ENCODE assay signal across 1 fruit fly cellular context in the genomic region with DNA sequence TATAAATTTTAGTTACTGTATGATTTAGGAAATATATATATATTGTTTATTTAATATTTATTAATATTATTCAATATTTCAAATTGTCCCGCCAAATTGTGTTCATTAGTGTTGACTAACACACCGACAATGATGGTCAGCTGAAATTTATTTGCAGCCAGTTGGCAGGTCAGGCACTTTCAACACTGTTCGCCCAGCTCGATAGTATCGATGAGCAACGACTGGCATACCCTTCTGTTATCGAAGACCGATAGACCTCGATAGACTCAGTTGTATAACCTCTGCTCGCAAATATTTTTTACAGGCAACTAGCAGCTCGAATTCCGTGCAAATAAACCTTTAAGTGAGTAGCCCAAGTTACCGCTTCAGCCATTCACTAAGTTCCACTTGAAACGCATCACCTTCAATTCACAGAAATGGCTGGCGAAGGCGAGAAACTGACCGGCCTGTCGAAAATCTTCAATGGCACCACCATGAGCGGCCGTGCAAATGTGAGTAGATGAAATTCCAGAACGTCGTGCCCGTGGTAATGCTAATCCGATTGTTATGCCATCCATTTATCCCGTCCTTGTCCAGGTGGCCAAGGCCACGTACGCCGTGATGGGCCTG.
A peak's percentile ranks its signal among the peaks of the same experiment; 100 is the strongest.
TF ChIP-seq lines count a peak whose summit lies in the region.

A gene (plus strand): TSS at position 231 of the 609 bp plus-strand sequence.

TF ChIP-seq in whole organism, embryonic, 481 proteins besides CTCF, POLR2A, EP300 and RAD21 (continued from another document and continues in another):
- peak; percentile 98 for TF ChIP-seq Dref (GFP tag; IDR thresholded peaks at IDR 0.05; lab: Robert Waterston, UW)
- TF ChIP-seq phol (tag; optimal IDR thresholded peaks at IDR 0.05; lab: Kevin White, UChicago): peak; percentile 56
- no peak for TF ChIP-seq Eip74EF (GFP tag; optimal IDR thresholded peaks at IDR 0.05; lab: Kevin White, UChicago)
- TF ChIP-seq CG2889 (GFP tag; IDR thresholded peaks at IDR 0.05; lab: Robert Waterston, UW): no peak
- TF ChIP-seq MTF-1 (GFP tag; optimal IDR thresholded peaks at IDR 0.05; lab: Kevin White, UChicago; ENCODE audit: borderline replicate concordance): peak; percentile 36
- TF ChIP-seq CG7556 (GFP tag; optimal IDR thresholded peaks at IDR 0.05; lab: Kevin White, UChicago): peak; percentile 20
- TF ChIP-seq Antp (GFP tag; optimal IDR thresholded peaks at IDR 0.05; lab: Kevin White, UChicago): peak; percentile 62
- TF ChIP-seq btn (GFP tag; optimal IDR thresholded peaks at IDR 0.05; lab: Kevin White, UChicago): no peak
- TF ChIP-seq Doc2 (GFP tag; IDR thresholded peaks at IDR 0.05; lab: Robert Waterston, UW): no peak
- no peak for TF ChIP-seq z (GFP tag; IDR thresholded peaks at IDR 0.05; lab: Robert Waterston, UW)
- no peak for TF ChIP-seq Max (GFP tag; optimal IDR thresholded peaks at IDR 0.05; lab: Kevin White, UChicago)
- no peak for TF ChIP-seq Tbp (GFP tag; optimal IDR thresholded peaks at IDR 0.05; lab: Kevin White, UChicago)
- TF ChIP-seq CG3281 (GFP tag; optimal IDR thresholded peaks at IDR 0.05; lab: Kevin White, UChicago): peak; percentile 41
- no peak for TF ChIP-seq CG31388 (GFP tag; optimal IDR thresholded peaks at IDR 0.05; lab: Kevin White, UChicago)
- no peak for TF ChIP-seq CG17568 (GFP tag; optimal IDR thresholded peaks at IDR 0.05; lab: Kevin White, UChicago)
- TF ChIP-seq Dip2 (GFP tag; IDR thresholded peaks at IDR 0.05; lab: Robert Waterston, UW): no peak
- TF ChIP-seq Sry-β (GFP tag; optimal IDR thresholded peaks at IDR 0.05; lab: Kevin White, UChicago): no peak
- no peak for TF ChIP-seq sc (optimal IDR thresholded peaks at IDR 0.05; lab: Kevin White, UChicago)
- TF ChIP-seq sc (GFP tag; optimal IDR thresholded peaks at IDR 0.05; lab: Kevin White, UChicago): no peak
- TF ChIP-seq dpn (GFP tag; optimal IDR thresholded peaks at IDR 0.05; lab: Kevin White, UChicago): peak; percentile 69 to 79
- TF ChIP-seq crol (GFP tag; IDR thresholded peaks at IDR 0.05; lab: Robert Waterston, UW): no peak
- TF ChIP-seq CG14441 (GFP tag; IDR thresholded peaks at IDR 0.05; lab: Robert Waterston, UW): 0 out of 2 replicates have a peak, but pooled peaks have one; percentile 7
- TF ChIP-seq CG2875 (GFP tag; optimal IDR thresholded peaks at IDR 0.05; lab: Kevin White, UChicago): peak; percentile 19
- TF ChIP-seq gcm2 (GFP tag; optimal IDR thresholded peaks at IDR 0.05; lab: Kevin White, UChicago): no peak
- peak; percentile 47 for TF ChIP-seq CG6813 (GFP tag; optimal IDR thresholded peaks at IDR 0.05; lab: Kevin White, UChicago)
- TF ChIP-seq hb (GFP tag; IDR thresholded peaks at IDR 0.05; lab: Robert Waterston, UW; ENCODE audit: partially characterized antibody): peak; percentile 90
- TF ChIP-seq CG4328 (GFP tag; optimal IDR thresholded peaks at IDR 0.05; lab: Kevin White, UChicago): peak; percentile 13
- TF ChIP-seq Mrtf (GFP tag; IDR thresholded peaks at IDR 0.05; lab: Robert Waterston, UW): no peak
- TF ChIP-seq gro (GFP tag; optimal IDR thresholded peaks at IDR 0.05; lab: Kevin White, UChicago): peak; percentile 69
- no peak for TF ChIP-seq yki (optimal IDR thresholded peaks at IDR 0.05; lab: Kevin White, UChicago)
- TF ChIP-seq Rfx (GFP tag; IDR thresholded peaks at IDR 0.05; lab: Robert Waterston, UW): peak; percentile 88
- peak; percentile 4 for TF ChIP-seq ATbp (GFP tag; optimal IDR thresholded peaks at IDR 0.05; lab: Kevin White, UChicago)
- peak; percentile 4 for TF ChIP-seq Atf3 (GFP tag; optimal IDR thresholded peaks at IDR 0.05; lab: Kevin White, UChicago)
- peak; percentile 43 for TF ChIP-seq pho (GFP tag; optimal IDR thresholded peaks at IDR 0.05; lab: Kevin White, UChicago)
- peak; percentile 95 for TF ChIP-seq Opbp (GFP tag; IDR thresholded peaks at IDR 0.05; lab: Robert Waterston, UW; ENCODE audit: partially characterized antibody)
- TF ChIP-seq CG8089 (GFP tag; optimal IDR thresholded peaks at IDR 0.05; lab: Kevin White, UChicago): no peak
- TF ChIP-seq HLH3B (GFP tag; IDR thresholded peaks at IDR 0.05; lab: Robert Waterston, UW): peak; percentile 46; the same call in 1 of the 2 replicates
- peak; percentile 50 for TF ChIP-seq HLHmδ (GFP tag; optimal IDR thresholded peaks at IDR 0.05; lab: Kevin White, UChicago)
- no peak for TF ChIP-seq CG7357 (GFP tag; IDR thresholded peaks at IDR 0.05; lab: Robert Waterston, UW)
- no peak for TF ChIP-seq klu (GFP tag; IDR thresholded peaks at IDR 0.05; lab: Robert Waterston, UW)
- TF ChIP-seq CG1233 (GFP tag; optimal IDR thresholded peaks at IDR 0.05; lab: Kevin White, UChicago): peak; percentile 37
- TF ChIP-seq abd-A (tag; optimal IDR thresholded peaks at IDR 0.05; lab: Kevin White, UChicago): no peak
- peak; percentile 93 for TF ChIP-seq sna (GFP tag; IDR thresholded peaks at IDR 0.05; lab: Robert Waterston, UW; ENCODE audit: partially characterized antibody)
- peak; percentile 59 for TF ChIP-seq CG7987 (GFP tag; optimal IDR thresholded peaks at IDR 0.05; lab: Kevin White, UChicago)
- TF ChIP-seq D19B (GFP tag; optimal IDR thresholded peaks at IDR 0.05; lab: Kevin White, UChicago): no peak
- peak; percentile 16 for TF ChIP-seq CG6683 (GFP tag; optimal IDR thresholded peaks at IDR 0.05; lab: Kevin White, UChicago)
- TF ChIP-seq CG10565 (GFP tag; optimal IDR thresholded peaks at IDR 0.05; lab: Kevin White, UChicago): no peak
- TF ChIP-seq h (optimal IDR thresholded peaks at IDR 0.05; lab: Kevin White, UChicago): no peak
- TF ChIP-seq CG18476 (GFP tag; optimal IDR thresholded peaks at IDR 0.05; lab: Kevin White, UChicago): no peak
- no peak for TF ChIP-seq Lim3 (GFP tag; IDR thresholded peaks at IDR 0.05; lab: Robert Waterston, UW)
- peak; percentile 38 for TF ChIP-seq shn (GFP tag; optimal IDR thresholded peaks at IDR 0.05; lab: Kevin White, UChicago)
- TF ChIP-seq CG11085 (GFP tag; IDR thresholded peaks at IDR 0.05; lab: Robert Waterston, UW): peak; percentile 71
- no peak for TF ChIP-seq CG6689 (GFP tag; IDR thresholded peaks at IDR 0.05; lab: Robert Waterston, UW)
- no peak for TF ChIP-seq ham (GFP tag; IDR thresholded peaks at IDR 0.05; lab: Robert Waterston, UW)
- peak; percentile 69 for TF ChIP-seq CG7786 (GFP tag; optimal IDR thresholded peaks at IDR 0.05; lab: Kevin White, UChicago)
- TF ChIP-seq schlank (tag; optimal IDR thresholded peaks at IDR 0.05; lab: Kevin White, UChicago): peak; percentile 25
- TF ChIP-seq caup (GFP tag; optimal IDR thresholded peaks at IDR 0.05; lab: Kevin White, UChicago; ENCODE audit: severe bottlenecking): peak; percentile 75
- TF ChIP-seq CG10274 (GFP tag; optimal IDR thresholded peaks at IDR 0.05; lab: Kevin White, UChicago): no peak
- peak; percentile 16 for TF ChIP-seq Camta (GFP tag; optimal IDR thresholded peaks at IDR 0.05; lab: Kevin White, UChicago)
- peak; percentile 60 for TF ChIP-seq Bdp1 (GFP tag; optimal IDR thresholded peaks at IDR 0.05; lab: Kevin White, UChicago)
- peak; percentile 75 for TF ChIP-seq Lhr (GFP tag; optimal IDR thresholded peaks at IDR 0.05; lab: Kevin White, UChicago)
- TF ChIP-seq CG18764 (GFP tag; optimal IDR thresholded peaks at IDR 0.05; lab: Kevin White, UChicago): peak; percentile 61
- peak; percentile 31 for TF ChIP-seq Sin3A (optimal IDR thresholded peaks at IDR 0.05; lab: Kevin White, UChicago)
- no peak for TF ChIP-seq CG6654 (GFP tag; optimal IDR thresholded peaks at IDR 0.05; lab: Kevin White, UChicago)
- 0 out of 2 replicates have a peak, but pooled peaks have one; percentile 17 for TF ChIP-seq H2.0 (GFP tag; IDR thresholded peaks at IDR 0.05; lab: Robert Waterston, UW)
- no peak for TF ChIP-seq cg (GFP tag; optimal IDR thresholded peaks at IDR 0.05; lab: Kevin White, UChicago)
- peak; percentile 45 for TF ChIP-seq CG30020 (tag; optimal IDR thresholded peaks at IDR 0.05; lab: Kevin White, UChicago)
- no peak for TF ChIP-seq CG8765 (GFP tag; IDR thresholded peaks at IDR 0.05; lab: Robert Waterston, UW)
- TF ChIP-seq seq (GFP tag; IDR thresholded peaks at IDR 0.05; lab: Robert Waterston, UW): no peak
- peak; percentile 96 for TF ChIP-seq amos (GFP tag; IDR thresholded peaks at IDR 0.05; lab: Robert Waterston, UW; ENCODE audit: partially characterized antibody)
- peak; percentile 94 for TF ChIP-seq ato (GFP tag; IDR thresholded peaks at IDR 0.05; lab: Robert Waterston, UW; ENCODE audit: partially characterized antibody)
- no peak for TF ChIP-seq kni (GFP tag; optimal IDR thresholded peaks at IDR 0.05; lab: Kevin White, UChicago)
- TF ChIP-seq vnd (GFP tag; IDR thresholded peaks at IDR 0.05; lab: Robert Waterston, UW; ENCODE audit: partially characterized antibody): peak; percentile 87
- peak; percentile 34 for TF ChIP-seq CG12071 (GFP tag; optimal IDR thresholded peaks at IDR 0.05; lab: Kevin White, UChicago)
- no peak for TF ChIP-seq CG5180 (GFP tag; optimal IDR thresholded peaks at IDR 0.05; lab: Kevin White, UChicago)
- TF ChIP-seq Taf1 (GFP tag; IDR thresholded peaks at IDR 0.05; lab: Robert Waterston, UW): no peak
- no peak for TF ChIP-seq CG4707 (GFP tag; optimal IDR thresholded peaks at IDR 0.05; lab: Kevin White, UChicago)
- peak; percentile 54 for TF ChIP-seq CG34376 (GFP tag; optimal IDR thresholded peaks at IDR 0.05; lab: Kevin White, UChicago)
- no peak for TF ChIP-seq wor (GFP tag; IDR thresholded peaks at IDR 0.05; lab: Robert Waterston, UW)
- TF ChIP-seq CG8290 (GFP tag; optimal IDR thresholded peaks at IDR 0.05; lab: Kevin White, UChicago): peak; percentile 65
- TF ChIP-seq CG8290 (tag; optimal IDR thresholded peaks at IDR 0.05; lab: Kevin White, UChicago): peak in 1 of 2 experiments; percentile 94
- TF ChIP-seq CG4820 (GFP tag; optimal IDR thresholded peaks at IDR 0.05; lab: Kevin White, UChicago): peak; percentile 34
- peak; percentile 15 for TF ChIP-seq CG2202 (tag; optimal IDR thresholded peaks at IDR 0.05; lab: Kevin White, UChicago)
- peak; percentile 90 for TF ChIP-seq CG15514 (GFP tag; optimal IDR thresholded peaks at IDR 0.05; lab: Kevin White, UChicago)
- TF ChIP-seq grn (GFP tag; optimal IDR thresholded peaks at IDR 0.05; lab: Kevin White, UChicago): no peak
- TF ChIP-seq sens (GFP tag; lab: Kevin White, UChicago): peak; percentile 86
- no peak for TF ChIP-seq lov (optimal IDR thresholded peaks at IDR 0.05; lab: Kevin White, UChicago)
- no peak for TF ChIP-seq lov (GFP tag; IDR thresholded peaks at IDR 0.05; lab: Robert Waterston, UW)
- no peak for TF ChIP-seq CG6765 (GFP tag; optimal IDR thresholded peaks at IDR 0.05; lab: Kevin White, UChicago)
- TF ChIP-seq CG9215 (GFP tag; IDR thresholded peaks at IDR 0.05; lab: Robert Waterston, UW): no peak
- no peak for TF ChIP-seq NK7.1 (GFP tag; optimal IDR thresholded peaks at IDR 0.05; lab: Kevin White, UChicago)
- TF ChIP-seq fd102C (GFP tag; optimal IDR thresholded peaks at IDR 0.05; lab: Kevin White, UChicago): no peak
- peak; percentile 70 for TF ChIP-seq CG13624 (GFP tag; optimal IDR thresholded peaks at IDR 0.05; lab: Kevin White, UChicago)
- peak; percentile 60 for TF ChIP-seq Dek (tag; optimal IDR thresholded peaks at IDR 0.05; lab: Kevin White, UChicago)
- TF ChIP-seq HmgZ (tag; optimal IDR thresholded peaks at IDR 0.05; lab: Kevin White, UChicago): peak; percentile 88
- no peak for TF ChIP-seq CG15696 (tag; optimal IDR thresholded peaks at IDR 0.05; lab: Kevin White, UChicago)
- TF ChIP-seq CG12299 (tag; optimal IDR thresholded peaks at IDR 0.05; lab: Kevin White, UChicago): peak; percentile 7
- peak; percentile 57 for TF ChIP-seq CG7839 (tag; optimal IDR thresholded peaks at IDR 0.05; lab: Kevin White, UChicago)
- TF ChIP-seq ewg (GFP tag; optimal IDR thresholded peaks at IDR 0.05; lab: Kevin White, UChicago): no peak
- TF ChIP-seq CG11093 (GFP tag; IDR thresholded peaks at IDR 0.05; lab: Robert Waterston, UW): no peak
- TF ChIP-seq CG31441 (GFP tag; IDR thresholded peaks at IDR 0.05; lab: Robert Waterston, UW): peak; percentile 50
- no peak for TF ChIP-seq fru (optimal IDR thresholded peaks at IDR 0.05; lab: Kevin White, UChicago)
- TF ChIP-seq insv (GFP tag; optimal IDR thresholded peaks at IDR 0.05; lab: Kevin White, UChicago): peak in 1 of 2 experiments; percentile 59
- no peak for TF ChIP-seq kah (GFP tag; optimal IDR thresholded peaks at IDR 0.05; lab: Kevin White, UChicago)
- TF ChIP-seq nerfin-1 (tag; optimal IDR thresholded peaks at IDR 0.05; lab: Kevin White, UChicago): peak; percentile 10
- peak; percentile 18 for TF ChIP-seq sqz (GFP tag; optimal IDR thresholded peaks at IDR 0.05; lab: Kevin White, UChicago)
- no peak for TF ChIP-seq Hmx (GFP tag; optimal IDR thresholded peaks at IDR 0.05; lab: Kevin White, UChicago)
- TF ChIP-seq CG32767 (GFP tag; IDR thresholded peaks at IDR 0.05; lab: Robert Waterston, UW): no peak
- TF ChIP-seq CG12236 (GFP tag; optimal IDR thresholded peaks at IDR 0.05; lab: Kevin White, UChicago): no peak
- peak; percentile 47 for TF ChIP-seq maf-S (GFP tag; optimal IDR thresholded peaks at IDR 0.05; lab: Kevin White, UChicago)
- no peak for TF ChIP-seq so (GFP tag; IDR thresholded peaks at IDR 0.05; lab: Robert Waterston, UW)
- TF ChIP-seq Mad (GFP tag; optimal IDR thresholded peaks at IDR 0.05; lab: Kevin White, UChicago): peak; percentile 65
- TF ChIP-seq CG1602 (GFP tag; optimal IDR thresholded peaks at IDR 0.05; lab: Kevin White, UChicago): peak; percentile 46
- TF ChIP-seq CoRest (tag; optimal IDR thresholded peaks at IDR 0.05; lab: Kevin White, UChicago): peak; percentile 72
- TF ChIP-seq CG10979 (tag; optimal IDR thresholded peaks at IDR 0.05; lab: Kevin White, UChicago): peak; percentile 42
- TF ChIP-seq sens-2 (GFP tag; IDR thresholded peaks at IDR 0.05; lab: Robert Waterston, UW): no peak
- TF ChIP-seq fd96Cb (tag; optimal IDR thresholded peaks at IDR 0.05; lab: Kevin White, UChicago): no peak
- no peak for TF ChIP-seq run (tag; optimal IDR thresholded peaks at IDR 0.05; lab: Kevin White, UChicago)
- TF ChIP-seq CG8359 (GFP tag; optimal IDR thresholded peaks at IDR 0.05; lab: Kevin White, UChicago; ENCODE audit: borderline replicate concordance): no peak
- peak; percentile 90 for TF ChIP-seq Scr (GFP tag; IDR thresholded peaks at IDR 0.05; lab: Robert Waterston, UW; ENCODE audit: partially characterized antibody)
- TF ChIP-seq stc (GFP tag; IDR thresholded peaks at IDR 0.05; lab: Robert Waterston, UW): 0 out of 2 replicates have a peak, but pooled peaks have one; percentile 16
- 0 out of 2 replicates have a peak, but pooled peaks have one; percentile 35 for TF ChIP-seq onecut (GFP tag; IDR thresholded peaks at IDR 0.05; lab: Robert Waterston, UW)
- no peak for TF ChIP-seq Deaf1 (tag; optimal IDR thresholded peaks at IDR 0.05; lab: Kevin White, UChicago)
- TF ChIP-seq Six4 (GFP tag; optimal IDR thresholded peaks at IDR 0.05; lab: Kevin White, UChicago): peak; percentile 38
- peak; percentile 97 for TF ChIP-seq Dp (GFP tag; optimal IDR thresholded peaks at IDR 0.05; lab: Kevin White, UChicago)
- no peak for TF ChIP-seq usp (GFP tag; optimal IDR thresholded peaks at IDR 0.05; lab: Kevin White, UChicago)
